Worm (Caenorhabditis elegans): ENCODE measurements around the gene srt-54.

DNA sequence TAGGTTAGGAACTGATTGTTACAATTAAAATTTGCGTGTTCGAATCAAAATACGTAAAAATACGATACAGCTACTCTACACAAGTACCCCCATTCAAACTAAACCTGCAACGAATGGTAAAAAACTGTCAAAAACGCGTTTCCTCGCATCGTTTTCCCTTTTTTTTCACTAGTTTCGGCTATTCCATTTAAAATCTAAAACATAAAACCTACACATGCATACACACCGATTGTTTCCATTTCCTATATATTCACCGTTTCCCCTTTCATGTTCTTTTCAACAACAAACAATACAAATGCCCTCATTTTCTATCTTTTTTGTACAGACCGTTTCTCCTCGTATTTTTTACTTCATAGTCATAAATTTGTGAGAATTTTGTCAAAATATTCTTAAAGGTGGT, 48.3 kb upstream of the srt-54 start:
- TF ChIP-seq ama-1 (optimal IDR thresholded peaks at IDR 0.05) (no peak), sox-4 (tag; optimal IDR thresholded peaks at IDR 0.05) (no peak), dpl-1 (GFP tag; optimal IDR thresholded peaks at IDR 0.05) (no peak), nhr-28 (tag; optimal IDR thresholded peaks at IDR 0.05) (no peak), Y116A8C.19 (tag; optimal IDR thresholded peaks at IDR 0.05; ENCODE audit: borderline replicate concordance) (no peak), sptf-1 (tag; optimal IDR thresholded peaks at IDR 0.05) (no peak), alr-1 (tag; optimal IDR thresholded peaks at IDR 0.05; ENCODE audit: borderline replicate concordance) (no peak), ztf-11 (tag; optimal IDR thresholded peaks at IDR 0.05) (no peak)

All from whole organism, L1 larva.